Fruit fly (Drosophila melanogaster) whole organism, prepupa: ENCODE data around the gene Fit1.

ENCODE experiments used
- CG16779 ChIP-seq: fragments of 200-800 bp; sonication (Bioruptor generic); optimal IDR thresholded peaks from 3 replicates; lab custom pipeline; 2017; ENCODE audit warnings: missing biosample characterization, mild to moderate bottlenecking, missing genetic modification characterization
- CG32006 ChIP-seq: fragments of 200-800 bp; sonication (Bioruptor generic); optimal IDR thresholded peaks from 3 replicates; lab custom pipeline; 2017; ENCODE audit warnings: missing biosample characterization, mild to moderate bottlenecking, missing genetic modification characterization
- CG3919 ChIP-seq: fragments of 200-800 bp; sonication (Bioruptor generic); optimal IDR thresholded peaks from 3 replicates; lab custom pipeline; 2016; ENCODE audit warnings: missing biosample characterization, missing genetic modification characterization
- CG8119 ChIP-seq: fragments of 200-800 bp; sonication (Bioruptor generic); IDR thresholded peaks from 3 replicates; pipeline ENCODE4 v1.3.6; 2022; ENCODE audit warnings: missing biosample characterization, missing genetic modification characterization
- CG8319 ChIP-seq: fragments of 200-800 bp; sonication (Bioruptor generic); optimal IDR thresholded peaks from 3 replicates; lab custom pipeline; 2016; ENCODE audit warnings: missing biosample characterization, missing genetic modification characterization
- Eip75B ChIP-seq: fragments of 200-800 bp; sonication (Bioruptor generic); optimal IDR thresholded peaks from 3 replicates; lab custom pipeline; 2016; ENCODE audit warnings: missing biosample characterization, missing genetic modification characterization
- Hr4 ChIP-seq: fragments of 200-800 bp; sonication (Bioruptor generic); optimal IDR thresholded peaks from 3 replicates; lab custom pipeline; 2016; ENCODE audit warnings: missing biosample characterization, missing genetic modification characterization
- acj6 ChIP-seq: fragments of 200-800 bp; sonication (Bioruptor generic); optimal IDR thresholded peaks from 3 replicates; lab custom pipeline; 2016; ENCODE audit warnings: missing biosample characterization, missing genetic modification characterization
- dsx ChIP-seq: fragments of 200-800 bp; optimal IDR thresholded peaks from 3 replicates; lab custom pipeline; 2019; ENCODE audit warnings: missing biosample characterization, mild to moderate bottlenecking, missing genetic modification characterization, moderate library complexity; ENCODE audit not compliant: poor library complexity, severe bottlenecking
- ss ChIP-seq, 2 experiments: fragments of 200-800 bp; sonication (Bioruptor generic); optimal IDR thresholded peaks; 2 replicates in 1 of 2; 3 replicates in 1 of 2; lab custom pipeline; 2017 to 2018; ENCODE audit warnings: mild to moderate bottlenecking in 2 of 2, missing biosample characterization in 2 of 2, missing genetic modification characterization in 2 of 2, moderate library complexity in 1 of 2
- topi ChIP-seq: fragments of 200-800 bp; sonication (Bioruptor generic); optimal IDR thresholded peaks from 3 replicates; lab custom pipeline; 2016; ENCODE audit warnings: missing biosample characterization, missing genetic modification characterization

DNA sequence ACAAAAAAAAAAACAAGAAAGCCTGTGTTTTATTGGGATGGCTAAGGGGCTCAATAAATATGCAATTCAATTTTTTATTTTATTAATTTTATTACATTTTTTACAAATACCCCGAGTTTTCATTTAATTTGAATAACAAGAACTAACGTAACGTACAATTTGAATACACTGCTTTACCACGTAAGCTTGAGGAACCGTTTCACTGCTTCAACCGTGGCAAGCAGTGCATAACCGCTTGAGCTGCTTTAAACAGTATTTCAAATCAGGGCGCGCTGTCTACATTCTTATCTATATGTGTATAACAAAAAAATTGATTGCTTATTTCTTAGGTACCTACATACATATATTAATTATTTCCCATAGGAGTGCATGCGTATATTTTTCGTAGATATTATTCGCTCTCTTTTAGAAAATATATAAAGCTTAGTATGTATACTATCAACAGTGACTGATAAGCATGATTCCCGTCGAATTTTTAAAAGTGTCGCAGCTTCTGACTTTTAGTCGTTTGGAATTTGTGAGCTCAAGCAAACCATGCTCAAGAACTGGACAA, 10.6 kb upstream of the Fit1 start, which contains the start of gene CG14990:
- TF ChIP-seq CG8319 (no peak), Eip75B (GFP tag; lab: Kevin White, UChicago) (no peak), ss (GFP tag; optimal IDR thresholded peaks at IDR 0.05; lab: Kevin White, UChicago) (no peak), dsx (no peak), CG32006 (GFP tag; lab: Kevin White, UChicago) (no peak), acj6 (GFP tag; lab: Kevin White, UChicago) (no peak), CG3919 (GFP tag; lab: Kevin White, UChicago) (no peak), topi (GFP tag; lab: Kevin White, UChicago) (no peak), CG16779 (tag; lab: Kevin White, UChicago) (no peak), Hr4 (GFP tag; lab: Kevin White, UChicago) (no peak), CG8119 (GFP tag; lab: Robert Waterston, UW) (no peak)
